Fruit fly (Drosophila melanogaster): ENCODE results near the gene CIA30.

CIA30 gene

dm6 chr3R:29689833-29690538 is 46.8 kb upstream of the CIA30 start:
- TF ChIP-seq foxo (GFP tag; optimal IDR thresholded peaks at IDR 0.05) (no peak), h (GFP tag; optimal IDR thresholded peaks at IDR 0.05) (no peak)

dm6 chr3R:29690539-29690852 is 46.3 kb upstream of the CIA30 start:
- peak; percentile 11 for TF ChIP-seq h (GFP tag; optimal IDR thresholded peaks at IDR 0.05)
- TF ChIP-seq ey (GFP tag; optimal IDR thresholded peaks at IDR 0.05), result peak; percentile 18
- TF ChIP-seq foxo (GFP tag; optimal IDR thresholded peaks at IDR 0.05), result peak in 1 of 2 experiments; percentile 26
- no peak for TF ChIP-seq CG9705 (GFP tag; optimal IDR thresholded peaks at IDR 0.05)
- TF ChIP-seq Sp1 (GFP tag; optimal IDR thresholded peaks at IDR 0.05), result no peak
- no peak for TF ChIP-seq OdsH (GFP tag; optimal IDR thresholded peaks at IDR 0.05)
- peak; percentile 30 for TF ChIP-seq HLH106 (tag; optimal IDR thresholded peaks at IDR 0.05)
- no peak for TF ChIP-seq N (GFP tag; optimal IDR thresholded peaks at IDR 0.05)
- no peak for TF ChIP-seq Mio (GFP tag; optimal IDR thresholded peaks at IDR 0.05)
- TF ChIP-seq fru (GFP tag; optimal IDR thresholded peaks at IDR 0.05), result peak; percentile 22
- TF ChIP-seq rgr (GFP tag; optimal IDR thresholded peaks at IDR 0.05), result peak; percentile 23
- TF ChIP-seq sv (GFP tag; optimal IDR thresholded peaks at IDR 0.05), result peak; percentile 30

- no peak for TF ChIP-seq CG32264 (GFP tag; optimal IDR thresholded peaks at IDR 0.05)
- no peak for TF ChIP-seq Hr83 (GFP tag; optimal IDR thresholded peaks at IDR 0.05; ENCODE audit: poor library complexity, severe bottlenecking)
- no peak for TF ChIP-seq foxo (GFP tag; optimal IDR thresholded peaks at IDR 0.05)
- no peak for TF ChIP-seq br (GFP tag; optimal IDR thresholded peaks at IDR 0.05)
- no peak for TF ChIP-seq tai (GFP tag; optimal IDR thresholded peaks at IDR 0.05)
- TF ChIP-seq Dif (GFP tag; optimal IDR thresholded peaks at IDR 0.05; ENCODE audit: partially characterized antibody), result peak; percentile 89
- TF ChIP-seq dl (GFP tag; optimal IDR thresholded peaks at IDR 0.05; ENCODE audit: insufficient read depth in 1 of 2, partially characterized antibody in 2 of 2), result peak; percentile 80 to 89
- TF ChIP-seq Vsx2 (GFP tag; optimal IDR thresholded peaks at IDR 0.05; ENCODE audit: partially characterized antibody), result peak; percentile 57
These were observed 45.7 kb upstream of the CIA30 start for dm6 chr3R:29690960-29691527.

dm6 chr3R:29692009-29692641 is 44.6 kb upstream of the CIA30 start, which contains the start of gene dmrt99B:
TSS of gene dmrt99B (plus strand) at chr3R:29692591.
- TF ChIP-seq Dfd (GFP tag; optimal IDR thresholded peaks at IDR 0.05) (peak; percentile 23), fru (GFP tag; optimal IDR thresholded peaks at IDR 0.05) (no peak), sage (GFP tag; optimal IDR thresholded peaks at IDR 0.05) (no peak)

- TF ChIP-seq Dfd (GFP tag; optimal IDR thresholded peaks at IDR 0.05) (peak; percentile 94), Rel (GFP tag; optimal IDR thresholded peaks at IDR 0.05) (no peak), Rel (tag; optimal IDR thresholded peaks at IDR 0.05) (no peak), Hr83 (GFP tag; optimal IDR thresholded peaks at IDR 0.05; ENCODE audit: poor library complexity, severe bottlenecking) (no peak), sv (GFP tag; optimal IDR thresholded peaks at IDR 0.05) (no peak), CG32264 (GFP tag; optimal IDR thresholded peaks at IDR 0.05) (no peak), dl (GFP tag; optimal IDR thresholded peaks at IDR 0.05; ENCODE audit: insufficient read depth in 1 of 2, partially characterized antibody in 2 of 2) (no peak), foxo (GFP tag; optimal IDR thresholded peaks at IDR 0.05) (no peak)
These were observed 41.0 kb upstream of the CIA30 start for dm6 chr3R:29695744-29696143.

dm6 chr3R:29696359-29696758 is 40.4 kb upstream of the CIA30 start:
- TF ChIP-seq Jra (GFP tag; optimal IDR thresholded peaks at IDR 0.05) (no peak), foxo (GFP tag; optimal IDR thresholded peaks at IDR 0.05) (no peak), dsf (GFP tag; optimal IDR thresholded peaks at IDR 0.05; ENCODE audit: borderline replicate concordance) (no peak), lola (GFP tag; optimal IDR thresholded peaks at IDR 0.05) (no peak), usp (GFP tag; optimal IDR thresholded peaks at IDR 0.05) (no peak), CrebA (GFP tag; optimal IDR thresholded peaks at IDR 0.05; ENCODE audit: borderline replicate concordance) (no peak), psq (GFP tag; optimal IDR thresholded peaks at IDR 0.05) (no peak), woc (GFP tag; optimal IDR thresholded peaks at IDR 0.05) (no peak), CG32264 (GFP tag; optimal IDR thresholded peaks at IDR 0.05) (no peak), fru (GFP tag; optimal IDR thresholded peaks at IDR 0.05) (no peak), ey (GFP tag; optimal IDR thresholded peaks at IDR 0.05) (no peak), Dfd (GFP tag; optimal IDR thresholded peaks at IDR 0.05) (no peak), HLH106 (tag; optimal IDR thresholded peaks at IDR 0.05) (no peak), Mio (GFP tag; optimal IDR thresholded peaks at IDR 0.05) (no peak), CG9705 (GFP tag; optimal IDR thresholded peaks at IDR 0.05) (no peak)

Measured in whole organism, wandering third instar larva.